Worm (Caenorhabditis elegans): ENCODE measurements around the gene Y97E10AR.2.

The Y97E10AR.2 gene

ce11 chrV:7970519-7970918 is 25.5 kb upstream of the Y97E10AR.2 start (continued):
- TF ChIP-seq hlh-8 (tag; optimal IDR thresholded peaks at IDR 0.05) = no peak

- TF ChIP-seq nfya-1 (tag; optimal IDR thresholded peaks at IDR 0.05) (no peak), pqm-1 (tag; optimal IDR thresholded peaks at IDR 0.05) (no peak), unc-42 (tag; optimal IDR thresholded peaks at IDR 0.05) (no peak), fkh-10 (GFP tag; optimal IDR thresholded peaks at IDR 0.05) (no peak), ceh-22 (tag; optimal IDR thresholded peaks at IDR 0.05) (no peak), ceh-6 (GFP tag; optimal IDR thresholded peaks at IDR 0.05) (no peak), pat-9 (tag; optimal IDR thresholded peaks at IDR 0.05) (no peak)
Measured at ce11 chrV:7971376-7971775, 24.6 kb upstream of the Y97E10AR.2 start.

- TF ChIP-seq pax-1 (tag; optimal IDR thresholded peaks at IDR 0.05) = no peak
- no peak for TF ChIP-seq mec-3 (tag; optimal IDR thresholded peaks at IDR 0.05; ENCODE audit: borderline replicate concordance)
- no peak for TF ChIP-seq lim-6 (tag; optimal IDR thresholded peaks at IDR 0.05)
- TF ChIP-seq pha-2 (tag; optimal IDR thresholded peaks at IDR 0.05) = no peak
- no peak for TF ChIP-seq lin-11 (tag; optimal IDR thresholded peaks at IDR 0.05)
- TF ChIP-seq ceh-30 (tag; optimal IDR thresholded peaks at IDR 0.05) = no peak
- TF ChIP-seq hlh-8 (tag; optimal IDR thresholded peaks at IDR 0.05) = no peak
- no peak for TF ChIP-seq ttx-3 (tag; optimal IDR thresholded peaks at IDR 0.05)
- TF ChIP-seq K02D7.2 (tag; optimal IDR thresholded peaks at IDR 0.05) = no peak
- TF ChIP-seq unc-42 (tag; optimal IDR thresholded peaks at IDR 0.05) = peak; percentile 20
- TF ChIP-seq ref-2 (tag; optimal IDR thresholded peaks at IDR 0.05) = no peak
- TF ChIP-seq ceh-31 (tag; optimal IDR thresholded peaks at IDR 0.05) = no peak
- no peak for TF ChIP-seq fkh-10 (GFP tag; optimal IDR thresholded peaks at IDR 0.05)
- no peak for TF ChIP-seq hlh-6 (tag; optimal IDR thresholded peaks at IDR 0.05)
- peak; percentile 56 for TF ChIP-seq elt-2 (tag; optimal IDR thresholded peaks at IDR 0.05)
- TF ChIP-seq che-1 (tag; optimal IDR thresholded peaks at IDR 0.05) = no peak
- no peak for TF ChIP-seq sdc-2 (tag; optimal IDR thresholded peaks at IDR 0.05)
- TF ChIP-seq ets-4 (tag; optimal IDR thresholded peaks at IDR 0.05) = no peak
- TF ChIP-seq ztf-16 (tag; optimal IDR thresholded peaks at IDR 0.05) = no peak
- no peak for TF ChIP-seq pag-3 (tag; optimal IDR thresholded peaks at IDR 0.05; ENCODE audit: borderline replicate concordance)
- no peak for TF ChIP-seq ceh-6 (GFP tag; optimal IDR thresholded peaks at IDR 0.05)
- TF ChIP-seq elt-4 (tag; optimal IDR thresholded peaks at IDR 0.05) = no peak
- no peak for TF ChIP-seq rnt-1 (tag; optimal IDR thresholded peaks at IDR 0.05)
- TF ChIP-seq pqm-1 (tag; optimal IDR thresholded peaks at IDR 0.05) = peak; percentile 1
- no peak for TF ChIP-seq eyg-1 (tag; optimal IDR thresholded peaks at IDR 0.05)
- peak; percentile 26 for TF ChIP-seq dmd-4 (tag; optimal IDR thresholded peaks at IDR 0.05; ENCODE audit: borderline replicate concordance)
- TF ChIP-seq ceh-48 (tag; optimal IDR thresholded peaks at IDR 0.05) = no peak
Measured at ce11 chrV:7977701-7978461, 18.1 kb upstream of the Y97E10AR.2 start, which contains the start of gene let-413. let-413 (minus strand) TSS chrV:7977776.

- TF ChIP-seq ceh-9 (tag; optimal IDR thresholded peaks at IDR 0.05) (no peak), sdc-2 (tag; optimal IDR thresholded peaks at IDR 0.05) (peak; percentile 15), ahr-1 (tag; optimal IDR thresholded peaks at IDR 0.05) (no peak), fax-1 (tag; optimal IDR thresholded peaks at IDR 0.05) (no peak), fkh-6 (tag; optimal IDR thresholded peaks at IDR 0.05) (no peak), tbx-2 (tag; optimal IDR thresholded peaks at IDR 0.05) (peak; percentile 37), che-1 (tag; optimal IDR thresholded peaks at IDR 0.05) (no peak), elt-2 (tag; optimal IDR thresholded peaks at IDR 0.05) (peak; percentile 12), fkh-10 (GFP tag; optimal IDR thresholded peaks at IDR 0.05) (no peak), ceh-18 (tag; optimal IDR thresholded peaks at IDR 0.05) (peak; percentile 11), gmeb-2 (tag; optimal IDR thresholded peaks at IDR 0.05) (no peak), pqm-1 (tag; optimal IDR thresholded peaks at IDR 0.05) (no peak), C08G9.2 (tag; optimal IDR thresholded peaks at IDR 0.05) (no peak), lim-6 (tag; optimal IDR thresholded peaks at IDR 0.05) (no peak), T23F11.4 (GFP tag; optimal IDR thresholded peaks at IDR 0.05) (peak; percentile 52), zip-5 (tag; optimal IDR thresholded peaks at IDR 0.05) (no peak), unc-55 (GFP tag; optimal IDR thresholded peaks at IDR 0.05) (no peak), pax-1 (tag; optimal IDR thresholded peaks at IDR 0.05) (no peak), ceh-19 (GFP tag; optimal IDR thresholded peaks at IDR 0.05) (no peak), nfya-1 (tag; optimal IDR thresholded peaks at IDR 0.05) (peak; percentile 48), mec-3 (tag; optimal IDR thresholded peaks at IDR 0.05; ENCODE audit: borderline replicate concordance) (no peak), hlh-8 (tag; optimal IDR thresholded peaks at IDR 0.05) (no peak), hlh-15 (tag; optimal IDR thresholded peaks at IDR 0.05) (no peak), eyg-1 (tag; optimal IDR thresholded peaks at IDR 0.05) (no peak), hlh-6 (tag; optimal IDR thresholded peaks at IDR 0.05) (peak; percentile 28), pros-1 (tag; optimal IDR thresholded peaks at IDR 0.05) (no peak), dve-1 (tag; optimal IDR thresholded peaks at IDR 0.05) (no peak)
Measured at ce11 chrV:7978798-7979197, 17.2 kb upstream of the Y97E10AR.2 start.
